Worm (Caenorhabditis elegans) whole organism, L4 larva: ENCODE data around the gene F27C8.2.
A peak's percentile ranks its signal among the peaks of the same experiment; 100 is the strongest.

ENCODE experiments used
- D1046.2 ChIP-seq: fragments of 200-800 bp; sonication (Bioruptor generic); IDR thresholded peaks from 2 replicates; pipeline ENCODE4 v1.3.6; 2022; ENCODE audit warnings: missing genetic modification characterization, missing compliant biosample characterization
- F10B5.3 ChIP-seq: sonication (generic microtip); optimal IDR thresholded peaks from 2 replicates; lab custom pipeline; 2016; ENCODE audit warnings: mild to moderate bottlenecking, missing genetic modification characterization, missing compliant biosample characterization
- F37D6.2 ChIP-seq: sonication (generic microtip); optimal IDR thresholded peaks from 2 replicates; lab custom pipeline; 2016; ENCODE audit warnings: mild to moderate bottlenecking, missing genetic modification characterization, missing compliant biosample characterization
- F49E8.2 ChIP-seq: sonication (generic microtip); optimal IDR thresholded peaks from 2 replicates; lab custom pipeline; 2016; ENCODE audit warnings: missing compliant biosample characterization, mild to moderate bottlenecking, missing genetic modification characterization, borderline replicate concordance
- T20F7.1 ChIP-seq: fragments of 200-800 bp; sonication (Bioruptor generic); optimal IDR thresholded peaks from 2 replicates; lab custom pipeline; 2018; ENCODE audit warnings: mild to moderate bottlenecking, missing genetic modification characterization, missing compliant biosample characterization
- Y48G9A.11 ChIP-seq: fragments of 200-800 bp; sonication (Bioruptor generic); IDR thresholded peaks from 2 replicates; pipeline ENCODE4 v1.3.6; 2022; ENCODE audit warnings: missing genetic modification reagents, missing genetic modification characterization, missing compliant biosample characterization
- Y5F2A.4 ChIP-seq: fragments of 200-800 bp; sonication (Bioruptor generic); optimal IDR thresholded peaks from 2 replicates; lab custom pipeline; 2018; ENCODE audit warnings: mild to moderate bottlenecking, missing genetic modification characterization, missing compliant biosample characterization
- ZK337.2 ChIP-seq: fragments of 200-800 bp; sonication (Bioruptor generic); IDR thresholded peaks from 2 replicates; pipeline ENCODE4 v1.3.6; 2022; ENCODE audit warnings: missing genetic modification reagents, missing genetic modification characterization, missing compliant biosample characterization
- ZK546.5 ChIP-seq, 2 experiments: sonication (generic microtip); optimal IDR thresholded peaks; 2 replicates each; lab custom pipeline; 2017; ENCODE audit warnings: missing biosample characterization in 2 of 2, missing genetic modification characterization in 2 of 2
- aly-2 ChIP-seq: sonication (generic microtip); optimal IDR thresholded peaks from 2 replicates; lab custom pipeline; 2018; ENCODE audit warnings: missing biosample characterization, missing genetic modification characterization
- ama-1 ChIP-seq: fragments of 150-350 bp; optimal IDR thresholded peaks from 2 replicates; lab custom pipeline; 2014; ENCODE audit warnings: inconsistent platforms, mixed read lengths
- arid-1 ChIP-seq: fragments of 200-800 bp; sonication (Bioruptor generic); conservative IDR thresholded peaks from 2 replicates; pipeline ENCODE4 v1.3.6; 2022; ENCODE audit warnings: missing genetic modification reagents, missing genetic modification characterization, missing compliant biosample characterization
- ceh-28 ChIP-seq: fragments of 150-350 bp; optimal IDR thresholded peaks from 2 replicates; lab custom pipeline; 2014; ENCODE audit warnings: missing biosample characterization, missing genetic modification reagents, missing genetic modification characterization
- ceh-62 ChIP-seq: sonication (generic microtip); optimal IDR thresholded peaks from 2 replicates; lab custom pipeline; 2017; ENCODE audit warnings: missing biosample characterization, missing genetic modification characterization
- ctbp-1 ChIP-seq: fragments of 200-800 bp; sonication (Bioruptor generic); IDR thresholded peaks from 2 replicates; pipeline ENCODE4 v1.3.6; 2022; ENCODE audit warnings: missing genetic modification reagents, missing genetic modification characterization, missing compliant biosample characterization
- daf-16 ChIP-seq, 3 experiments: sonication (generic microtip); optimal IDR thresholded peaks; 2 replicates each; lab custom pipeline; 2016 to 2017; ENCODE audit warnings: missing genetic modification characterization in 3 of 3, missing genetic modification reagents in 3 of 3, mild to moderate bottlenecking in 2 of 3, missing compliant biosample characterization in 2 of 3, missing biosample characterization in 1 of 3, moderate library complexity in 1 of 3
- dmd-6 ChIP-seq: fragments of 200-800 bp; sonication (Bioruptor generic); IDR thresholded peaks from 2 replicates; pipeline ENCODE4 v1.3.6; 2022; ENCODE audit warnings: missing genetic modification reagents, missing genetic modification characterization, missing compliant biosample characterization
- dmd-9 ChIP-seq: fragments of 200-800 bp; sonication (Bioruptor generic); IDR thresholded peaks from 2 replicates; pipeline ENCODE4 v1.3.6; 2022; ENCODE audit warnings: missing genetic modification reagents, missing genetic modification characterization, missing compliant biosample characterization
- dve-1 ChIP-seq: sonication (generic microtip); optimal IDR thresholded peaks from 2 replicates; lab custom pipeline; 2017; ENCODE audit warnings: antibody characterized with exemption, mild to moderate bottlenecking, missing genetic modification characterization, missing compliant biosample characterization; ENCODE audit not compliant: insufficient read depth
- fos-1 ChIP-seq: fragments of 150-350 bp; optimal IDR thresholded peaks from 2 replicates; lab custom pipeline; 2014; ENCODE audit warnings: missing biosample characterization, missing genetic modification characterization
- gei-8 ChIP-seq: fragments of 200-800 bp; sonication (Bioruptor generic); optimal IDR thresholded peaks from 2 replicates; lab custom pipeline; 2018; ENCODE audit warnings: mild to moderate bottlenecking, missing genetic modification characterization, missing compliant biosample characterization
- jun-1 ChIP-seq: fragments of 150-350 bp; optimal IDR thresholded peaks from 2 replicates; lab custom pipeline; 2014; ENCODE audit warnings: missing biosample characterization, missing genetic modification reagents, missing genetic modification characterization
- lin-38 ChIP-seq: fragments of 200-800 bp; sonication (Bioruptor generic); IDR thresholded peaks from 2 replicates; pipeline ENCODE4 v1.3.6; 2022; ENCODE audit warnings: missing genetic modification reagents, missing genetic modification characterization, missing compliant biosample characterization
- lsy-2 ChIP-seq, 2 experiments: fragments of 150-350 bp in 1 of 2; sonication (generic microtip) in 1 of 2; optimal IDR thresholded peaks; 2 replicates each; lab custom pipeline; 2014 to 2017; ENCODE audit warnings: missing biosample characterization in 2 of 2, missing genetic modification characterization in 2 of 2
- madf-9 ChIP-seq: fragments of 200-800 bp; sonication (Bioruptor generic); conservative IDR thresholded peaks from 2 replicates; pipeline ENCODE4 v1.3.6; 2022; ENCODE audit warnings: missing genetic modification reagents, missing genetic modification characterization, missing compliant biosample characterization
- mdl-1 ChIP-seq, 2 experiments: fragments of 150-350 bp in 1 of 2; sonication (generic microtip) in 1 of 2; optimal IDR thresholded peaks; 2 replicates each; lab custom pipeline; 2014 to 2017; ENCODE audit warnings: missing biosample characterization in 2 of 2, missing genetic modification characterization in 2 of 2
- mes-2 ChIP-seq: sonication (generic microtip); optimal IDR thresholded peaks from 2 replicates; lab custom pipeline; 2016; ENCODE audit warnings: missing genotype, mild to moderate bottlenecking, missing genetic modification characterization, missing compliant biosample characterization; ENCODE audit not compliant: poor library complexity, severe bottlenecking
- mxl-3 ChIP-seq: fragments of 200-800 bp; sonication (Bioruptor generic); optimal IDR thresholded peaks from 2 replicates; lab custom pipeline; 2018; ENCODE audit warnings: mild to moderate bottlenecking, missing genetic modification characterization, missing compliant biosample characterization
- nhr-102 ChIP-seq: sonication (generic microtip); optimal IDR thresholded peaks from 2 replicates; lab custom pipeline; 2016; ENCODE audit warnings: mild to moderate bottlenecking, missing genetic modification characterization, moderate library complexity, missing compliant biosample characterization
- nhr-237 ChIP-seq: sonication (generic microtip); optimal IDR thresholded peaks from 2 replicates; lab custom pipeline; 2017; ENCODE audit warnings: missing biosample characterization, missing genetic modification characterization
- nhr-28 ChIP-seq: fragments of 150-350 bp; optimal IDR thresholded peaks from 2 replicates; lab custom pipeline; 2014; ENCODE audit warnings: missing biosample characterization, missing genetic modification characterization
- nhr-42 ChIP-seq: fragments of 200-800 bp; sonication (Bioruptor generic); IDR thresholded peaks from 2 replicates; pipeline ENCODE4 v1.3.6; 2022; ENCODE audit warnings: missing genetic modification characterization, missing compliant biosample characterization
- nhr-48 ChIP-seq: sonication (generic microtip); optimal IDR thresholded peaks from 2 replicates; lab custom pipeline; 2016; ENCODE audit warnings: mild to moderate bottlenecking, missing genetic modification characterization, missing compliant biosample characterization
- nhr-76 ChIP-seq: fragments of 150-350 bp; optimal IDR thresholded peaks from 2 replicates; lab custom pipeline; 2014; ENCODE audit warnings: missing biosample characterization, missing genetic modification characterization
- nhr-77 ChIP-seq: fragments of 150-350 bp; optimal IDR thresholded peaks from 2 replicates; lab custom pipeline; 2014; ENCODE audit warnings: missing biosample characterization, missing genetic modification characterization
- skn-1 ChIP-seq: fragments of 150-350 bp; optimal IDR thresholded peaks from 2 replicates; lab custom pipeline; 2014; ENCODE audit warnings: missing biosample characterization, missing genetic modification characterization
- snpc-1.2 ChIP-seq: fragments of 200-800 bp; sonication (Bioruptor generic); IDR thresholded peaks from 2 replicates; pipeline ENCODE4 v1.3.6; 2022; ENCODE audit warnings: missing genetic modification reagents, missing genetic modification characterization, missing compliant biosample characterization
- spr-3 ChIP-seq: fragments of 200-800 bp; sonication (Bioruptor generic); optimal IDR thresholded peaks from 2 replicates; lab custom pipeline; 2018; ENCODE audit warnings: mild to moderate bottlenecking, missing genetic modification characterization, missing compliant biosample characterization
- tag-97 ChIP-seq: fragments of 200-800 bp; sonication (Bioruptor generic); IDR thresholded peaks from 2 replicates; pipeline ENCODE4 v1.3.6; 2022; ENCODE audit warnings: missing genetic modification characterization, missing compliant biosample characterization
- tra-1 ChIP-seq: fragments of 200-800 bp; sonication (Bioruptor generic); IDR thresholded peaks from 2 replicates; pipeline ENCODE4 v1.3.6; 2022; ENCODE audit warnings: missing genetic modification reagents, missing genetic modification characterization, missing compliant biosample characterization
- unc-130 ChIP-seq: sonication (generic microtip); optimal IDR thresholded peaks from 2 replicates; lab custom pipeline; 2016; ENCODE audit warnings: missing genetic modification reagents, missing genetic modification characterization, missing compliant biosample characterization
- unc-39 ChIP-seq: sonication (generic microtip); optimal IDR thresholded peaks from 2 replicates; lab custom pipeline; 2017; ENCODE audit warnings: missing biosample characterization, missing genetic modification characterization
- unc-62 ChIP-seq, 3 experiments: fragments of 150-350 bp in 1 of 3; sonication (generic microtip); optimal IDR thresholded peaks in 2 of 3; peaks in 1 of 3; 1 replicate in 1 of 3; 2 replicates in 2 of 3; lab custom pipeline; 2014 to 2017; ENCODE audit warnings: missing biosample characterization in 3 of 3, missing genetic modification characterization in 3 of 3, missing genetic modification reagents in 3 of 3, missing genotype in 1 of 3
- vab-7 ChIP-seq: fragments of 200-800 bp; sonication (Bioruptor generic); IDR thresholded peaks from 2 replicates; pipeline ENCODE4 v1.3.6; 2022; ENCODE audit warnings: missing genetic modification reagents, missing genetic modification characterization, missing compliant biosample characterization
- zag-1 ChIP-seq: fragments of 150-350 bp; optimal IDR thresholded peaks from 2 replicates; lab custom pipeline; 2014; ENCODE audit warnings: missing biosample characterization, missing genetic modification characterization
- zfp-3 ChIP-seq: fragments of 200-800 bp; sonication (Bioruptor generic); conservative IDR thresholded peaks from 2 replicates; pipeline ENCODE4 v1.3.6; 2022; ENCODE audit warnings: missing genetic modification reagents, missing genetic modification characterization, missing compliant biosample characterization
- zip-2 ChIP-seq: fragments of 150-350 bp; optimal IDR thresholded peaks from 2 replicates; lab custom pipeline; 2014; ENCODE audit warnings: missing biosample characterization, missing genetic modification characterization
- ztf-7 ChIP-seq: fragments of 150-350 bp; optimal IDR thresholded peaks from 2 replicates; lab custom pipeline; 2014; ENCODE audit warnings: missing biosample characterization, missing genetic modification characterization

The F27C8.2 gene

DNA sequence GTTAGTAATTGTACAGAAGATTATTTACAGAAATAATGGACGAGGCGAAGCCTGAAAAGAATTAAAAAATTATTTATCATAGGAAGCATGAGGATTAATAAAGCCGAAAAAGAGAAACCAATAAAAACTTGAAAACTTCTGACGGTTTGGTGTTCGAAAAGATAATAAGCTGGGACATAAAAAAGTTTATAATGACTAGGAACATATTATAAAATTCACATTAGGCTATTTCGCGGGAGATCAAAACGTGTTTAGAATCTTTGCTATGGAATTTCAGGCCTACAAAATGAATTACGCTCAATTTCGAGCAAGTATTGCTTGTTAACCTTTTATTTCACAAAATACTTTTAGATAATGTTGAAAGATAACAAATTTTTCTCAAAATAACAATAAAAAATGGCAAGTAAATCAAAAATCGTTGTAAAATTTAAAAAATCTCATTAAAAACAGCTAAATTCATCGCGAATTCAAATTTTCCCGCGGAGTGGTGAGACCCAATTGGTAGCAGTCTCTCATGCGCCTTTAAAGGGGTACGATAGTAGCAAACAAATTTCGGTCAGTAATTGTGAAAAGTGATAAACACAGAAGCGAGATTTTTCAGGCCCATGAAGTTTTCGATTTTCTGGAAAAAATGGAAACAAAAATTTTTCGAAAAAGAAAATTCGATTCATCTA is 7.2 kb upstream of the F27C8.2 start, which contains the start of gene trcs-1:
TSS of gene trcs-1 (minus strand) at position 51 of the 674 bp plus-strand sequence.
- TF ChIP-seq F49E8.2 (peak; percentile 54), skn-1 (tag; lab: Kevin White, UChicago) (no peak), lin-38 (no peak; the same call in 1 of the 2 replicates), unc-130 (GFP tag; lab: Kevin White, UChicago) (no peak), unc-39 (no peak), ZK546.5 (tag; optimal IDR thresholded peaks at IDR 0.05; lab: Kevin White, UChicago) (no peak), aly-2 (no peak), T20F7.1 (no peak), dve-1 (no peak), Y48G9A.11 (0 out of 2 replicates have a peak, but pooled peaks have one; percentile 46), F10B5.3 (tag; lab: Kevin White, UChicago) (no peak), ztf-7 (tag; lab: Kevin White, UChicago) (no peak), snpc-1.2 (peak; percentile 88), dmd-6 (GFP tag; lab: Robert Waterston, UW) (no peak), vab-7 (GFP tag; lab: Robert Waterston, UW) (no peak)

ce11 chrIV:9592413-9592812 is 3.7 kb upstream of the F27C8.2 start, which contains the start of gene pei-1:
Gene pei-1 (minus strand): TSS chrIV:9592513.
- TF ChIP-seq daf-16 (GFP tag; optimal IDR thresholded peaks at IDR 0.05; lab: Kevin White, UChicago): no peak
- TF ChIP-seq daf-16 (tag; optimal IDR thresholded peaks at IDR 0.05; lab: Kevin White, UChicago): no peak
- TF ChIP-seq arid-1 (GFP tag; lab: Robert Waterston, UW): no peak
- TF ChIP-seq spr-3 (GFP tag; lab: Kevin White, UChicago): no peak
- no peak for TF ChIP-seq tag-97 (GFP tag; lab: Robert Waterston, UW)
- TF ChIP-seq zfp-3 (GFP tag; lab: Robert Waterston, UW): no peak
- no peak for TF ChIP-seq mes-2 (tag; lab: Kevin White, UChicago)
- TF ChIP-seq zag-1: no peak
- no peak for TF ChIP-seq F37D6.2 (tag; lab: Kevin White, UChicago)
- TF ChIP-seq ama-1: no peak
- no peak for TF ChIP-seq zip-2 (tag; lab: Kevin White, UChicago)
- TF ChIP-seq nhr-48 (tag; lab: Kevin White, UChicago): no peak
- TF ChIP-seq nhr-28 (tag; lab: Kevin White, UChicago): no peak
- TF ChIP-seq Y5F2A.4: no peak
- no peak for TF ChIP-seq jun-1 (tag; lab: Kevin White, UChicago)
- TF ChIP-seq T20F7.1: no peak
- no peak for TF ChIP-seq lsy-2 (tag; optimal IDR thresholded peaks at IDR 0.05; lab: Kevin White, UChicago)
- TF ChIP-seq mdl-1 (tag; optimal IDR thresholded peaks at IDR 0.05; lab: Kevin White, UChicago): no peak
- no peak for TF ChIP-seq tra-1 (GFP tag; lab: Robert Waterston, UW)
- no peak for TF ChIP-seq nhr-237 (tag; lab: Kevin White, UChicago)
- TF ChIP-seq, all 104 proteins: peak for 0

DNA sequence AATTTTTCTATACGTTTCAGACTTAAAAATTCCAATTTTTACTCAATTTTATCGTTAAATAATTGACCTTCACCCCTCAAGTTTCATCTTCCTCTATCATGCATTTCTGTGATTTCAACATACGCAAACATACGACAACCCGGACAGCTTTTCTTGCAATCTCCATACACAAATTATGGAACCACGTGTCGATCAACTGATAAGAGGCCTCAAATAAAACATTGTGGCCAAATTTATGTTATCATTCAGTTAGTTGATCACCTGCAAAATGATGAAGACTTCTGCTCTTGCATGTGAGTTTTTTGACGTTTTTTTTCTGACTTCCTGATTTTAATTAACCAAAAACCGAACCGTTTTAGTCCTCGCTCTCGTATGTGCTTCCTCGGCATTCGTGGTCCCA is 2.7 kb upstream of the F27C8.2 start, which contains the start of gene spp-18:
TSS of gene spp-18 (plus strand) at position 257 of the 400 bp plus-strand sequence.
- TF ChIP-seq F10B5.3 (tag; lab: Kevin White, UChicago) (no peak), jun-1 (tag; lab: Kevin White, UChicago) (no peak), nhr-42 (GFP tag; lab: Robert Waterston, UW) (no peak), D1046.2 (GFP tag; lab: Robert Waterston, UW) (no peak), aly-2 (no peak), nhr-76 (no peak), nhr-102 (tag; lab: Kevin White, UChicago) (no peak), unc-62 (GFP tag; optimal IDR thresholded peaks at IDR 0.05 in 1 of 2; lab: Kevin White, UChicago) (no peak), unc-62 (tag; optimal IDR thresholded peaks at IDR 0.05; lab: Kevin White, UChicago) (no peak), nhr-28 (tag; lab: Kevin White, UChicago) (peak; percentile 80), gei-8 (GFP tag; lab: Kevin White, UChicago) (no peak), fos-1 (no peak), nhr-77 (tag; lab: Kevin White, UChicago) (peak; percentile 63), dmd-9 (GFP tag; lab: Robert Waterston, UW) (no peak), snpc-1.2 (no peak), ceh-28 (tag; lab: Kevin White, UChicago) (no peak), ceh-62 (tag; lab: Kevin White, UChicago) (no peak), ZK337.2 (GFP tag; lab: Robert Waterston, UW) (no peak), madf-9 (no peak), lsy-2 (tag; optimal IDR thresholded peaks at IDR 0.05; lab: Kevin White, UChicago) (no peak), mxl-3 (GFP tag; lab: Kevin White, UChicago) (peak; percentile 79), ctbp-1 (GFP tag; lab: Robert Waterston, UW) (no peak)
